Worm (Caenorhabditis elegans): ENCODE data around the gene cpt-6.

cpt-6 gene

DNA sequence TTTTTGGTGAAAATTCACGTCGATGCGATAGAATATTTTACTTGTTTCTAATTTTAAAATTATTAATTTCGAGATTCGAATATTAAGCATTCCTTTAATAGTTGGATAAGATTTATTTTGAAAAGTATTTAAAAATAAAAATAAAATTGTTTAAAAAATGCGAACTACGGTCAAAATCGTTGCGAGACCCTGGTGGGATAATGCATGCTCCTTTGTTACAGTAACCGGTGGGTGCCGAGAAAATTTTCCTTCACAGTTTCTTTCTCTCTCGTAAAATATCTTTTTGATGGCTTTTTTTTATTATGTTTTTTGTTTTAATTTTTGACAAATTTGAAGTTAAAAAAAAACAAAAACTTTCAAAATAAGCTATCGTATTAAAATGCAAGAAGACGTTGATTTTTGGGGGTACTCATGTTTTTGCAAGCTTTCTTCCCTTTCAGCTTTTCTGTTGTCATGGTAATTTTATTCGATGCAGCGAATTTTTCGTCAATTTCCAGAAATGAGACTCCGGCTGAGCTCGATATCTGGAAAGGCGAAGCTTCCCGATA lies 3.0 kb upstream of the cpt-6 start, which contains the start of gene dgtr-1:
Gene dgtr-1, plus strand, starts transcription at position 498 of the 548 bp plus-strand sequence.
- TF ChIP-seq zag-1 (tag; optimal IDR thresholded peaks at IDR 0.05) = no peak
- TF ChIP-seq F49E8.2 (tag; optimal IDR thresholded peaks at IDR 0.05; ENCODE audit: borderline replicate concordance) = no peak
- peak in 1 of 2 experiments; percentile 51 for TF ChIP-seq lsy-2 (tag; optimal IDR thresholded peaks at IDR 0.05)
- no peak for TF ChIP-seq dve-1 (tag; optimal IDR thresholded peaks at IDR 0.05; ENCODE audit: insufficient read depth)
- no peak for TF ChIP-seq ceh-32 (tag; optimal IDR thresholded peaks at IDR 0.05; ENCODE audit: poor library complexity)
- 0 out of 2 replicates have a peak, but pooled peaks have one; percentile 22 for TF ChIP-seq snpc-1.2 (GFP tag; IDR thresholded peaks at IDR 0.05)

DNA sequence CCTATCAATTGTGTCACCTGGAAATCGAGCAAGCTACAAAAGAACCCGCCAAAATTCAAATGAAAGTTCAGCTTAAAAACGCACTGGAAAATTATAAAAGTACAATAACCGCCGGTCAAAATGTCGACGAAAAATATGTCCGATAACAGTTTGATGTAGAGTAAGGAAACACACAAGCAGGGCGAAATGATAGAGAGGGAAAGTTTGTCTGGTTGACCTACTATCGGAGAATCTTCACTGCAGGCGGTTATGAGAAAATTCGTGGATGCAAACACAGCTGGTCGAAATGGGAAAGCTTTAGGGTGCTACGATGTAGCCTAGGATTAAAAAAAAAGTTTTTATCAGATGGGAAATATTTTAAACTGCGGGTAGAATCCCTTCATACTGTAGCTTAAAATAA lies 1.6 kb upstream of the cpt-6 start:
- no peak for TF ChIP-seq lin-15B (tag; optimal IDR thresholded peaks at IDR 0.05)
- no peak for TF ChIP-seq daf-16 (GFP tag; optimal IDR thresholded peaks at IDR 0.05)
- peak; percentile 8 for TF ChIP-seq daf-16 (tag; optimal IDR thresholded peaks at IDR 0.05)
- peak; percentile 7 for TF ChIP-seq nhr-28 (tag; optimal IDR thresholded peaks at IDR 0.05)
- TF ChIP-seq daf-19 (GFP tag; conservative IDR thresholded peaks at IDR 0.05) = no peak
- TF ChIP-seq lin-1 (GFP tag; IDR thresholded peaks at IDR 0.05) = no peak
- peak; percentile 2 for TF ChIP-seq hlh-11 (tag; optimal IDR thresholded peaks at IDR 0.05)
- no peak for TF ChIP-seq lin-39 (tag; optimal IDR thresholded peaks at IDR 0.05)

DNA sequence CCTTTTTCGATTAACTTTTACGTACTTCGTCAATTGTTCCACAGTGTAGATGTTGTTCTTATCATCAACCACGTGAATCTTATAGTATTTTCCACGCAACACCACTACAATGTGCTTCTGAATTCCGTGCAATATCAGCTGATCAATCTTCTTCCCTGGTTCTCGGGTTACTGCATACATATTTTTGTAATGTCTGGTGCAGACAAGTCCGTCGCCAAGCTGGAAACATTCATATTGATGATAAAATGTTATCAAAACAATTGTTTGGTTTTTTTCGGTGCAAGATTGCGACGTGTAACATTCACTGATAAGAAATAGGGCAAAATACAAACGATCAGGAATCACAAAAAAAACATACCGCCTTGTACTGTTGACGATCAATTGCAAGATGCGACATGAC lies 1.2 kb downstream of the cpt-6 start:
- TF ChIP-seq lin-1 (GFP tag; IDR thresholded peaks at IDR 0.05) (no peak), mdl-1 (tag; optimal IDR thresholded peaks at IDR 0.05) (peak in 1 of 2 experiments; percentile 8), ceh-32 (tag; optimal IDR thresholded peaks at IDR 0.05; ENCODE audit: poor library complexity) (no peak), hlh-11 (tag; optimal IDR thresholded peaks at IDR 0.05) (peak; percentile 58), dmd-6 (GFP tag; IDR thresholded peaks at IDR 0.05) (peak; percentile 62), dve-1 (tag; optimal IDR thresholded peaks at IDR 0.05; ENCODE audit: insufficient read depth) (peak; percentile 12), unc-62 (GFP tag; optimal IDR thresholded peaks at IDR 0.05 in 1 of 2) (peak in 1 of 2 experiments; percentile 96), unc-62 (tag; optimal IDR thresholded peaks at IDR 0.05) (no peak), nhr-42 (GFP tag; IDR thresholded peaks at IDR 0.05) (no peak), hlh-30 (tag; optimal IDR thresholded peaks at IDR 0.05; ENCODE audit: insufficient read depth) (peak; percentile 48), ceh-82 (tag; optimal IDR thresholded peaks at IDR 0.05) (no peak), F26F4.8 (GFP tag; conservative IDR thresholded peaks at IDR 0.05) (no peak), daf-16 (GFP tag; optimal IDR thresholded peaks at IDR 0.05) (no peak), daf-16 (tag; optimal IDR thresholded peaks at IDR 0.05) (peak; percentile 59), pqm-1 (tag; optimal IDR thresholded peaks at IDR 0.05) (peak; percentile 13), nhr-11 (tag; optimal IDR thresholded peaks at IDR 0.05) (no peak), lin-29 (GFP tag; IDR thresholded peaks at IDR 0.05) (no peak), ZK337.2 (GFP tag; IDR thresholded peaks at IDR 0.05) (no peak), nhr-28 (tag; optimal IDR thresholded peaks at IDR 0.05) (peak; percentile 34), ZK546.5 (tag; optimal IDR thresholded peaks at IDR 0.05) (no peak)

DNA sequence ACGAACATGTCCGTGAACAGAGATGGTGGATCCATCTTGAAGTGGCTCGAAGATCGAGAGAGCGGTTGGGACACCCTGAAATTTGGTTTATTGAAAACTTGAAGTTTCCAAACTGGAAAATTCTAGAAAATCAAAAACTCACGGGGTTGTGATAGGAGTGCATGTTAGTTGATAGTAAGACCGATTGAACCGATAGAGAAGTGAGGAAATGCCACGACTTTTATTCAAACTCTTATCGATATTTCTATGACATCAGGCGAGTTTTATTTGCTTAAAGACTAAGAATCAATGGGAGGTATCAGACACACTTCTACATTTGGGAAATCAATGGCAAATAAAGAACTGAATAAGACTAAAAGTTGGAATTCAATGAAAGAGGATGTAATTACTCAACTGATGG lies 4.9 kb downstream of the cpt-6 start, which contains the start of gene lec-10:
Gene lec-10, minus strand, starts transcription at position 272 of the 400 bp plus-strand sequence.
- TF ChIP-seq hlh-11 (tag; optimal IDR thresholded peaks at IDR 0.05) (peak; percentile 65), aha-1 (tag) (peak; percentile 77), lin-13 (GFP tag; optimal IDR thresholded peaks at IDR 0.05) (peak; percentile 6), nhr-6 (tag; optimal IDR thresholded peaks at IDR 0.05) (peak; percentile 43), daf-16 (GFP tag; optimal IDR thresholded peaks at IDR 0.05) (no peak), daf-16 (tag; optimal IDR thresholded peaks at IDR 0.05) (peak; percentile 62), zip-11 (GFP tag; IDR thresholded peaks at IDR 0.05) (no peak), dve-1 (tag; optimal IDR thresholded peaks at IDR 0.05; ENCODE audit: insufficient read depth) (peak; percentile 89), F10B5.3 (tag; optimal IDR thresholded peaks at IDR 0.05) (no peak), pqm-1 (tag; optimal IDR thresholded peaks at IDR 0.05) (peak; percentile 92), hlh-30 (tag; optimal IDR thresholded peaks at IDR 0.05; ENCODE audit: insufficient read depth) (peak; percentile 35), tra-1 (GFP tag; IDR thresholded peaks at IDR 0.05) (0 out of 2 replicates have a peak, but pooled peaks have one; percentile 40), unc-39 (tag; optimal IDR thresholded peaks at IDR 0.05) (no peak), ceh-32 (tag; optimal IDR thresholded peaks at IDR 0.05; ENCODE audit: poor library complexity) (no peak), mep-1 (tag; optimal IDR thresholded peaks at IDR 0.05) (peak; percentile 55), duxl-1 (tag; optimal IDR thresholded peaks at IDR 0.05; ENCODE audit: poor library complexity) (peak; percentile 7), mdl-1 (tag; optimal IDR thresholded peaks at IDR 0.05) (peak in 1 of 2 experiments; percentile 17), dmd-6 (GFP tag; IDR thresholded peaks at IDR 0.05) (peak; percentile 84), nhr-48 (tag; optimal IDR thresholded peaks at IDR 0.05) (peak; percentile 50), mdt-29 (GFP tag; IDR thresholded peaks at IDR 0.05) (peak; percentile 57; the same call in 1 of the 2 replicates), nhr-28 (tag; optimal IDR thresholded peaks at IDR 0.05) (peak; percentile 80), lin-38 (GFP tag; IDR thresholded peaks at IDR 0.05) (no peak; the same call in 1 of the 2 replicates), nhr-77 (tag; optimal IDR thresholded peaks at IDR 0.05) (peak; percentile 70), php-3 (GFP tag; IDR thresholded peaks at IDR 0.05) (0 out of 2 replicates have a peak, but pooled peaks have one; percentile 11), skn-1 (tag; optimal IDR thresholded peaks at IDR 0.05) (no peak), lsy-2 (tag; optimal IDR thresholded peaks at IDR 0.05) (peak in 1 of 2 experiments; percentile 29)

Data from whole organism, L4 larva.